Fruit fly (Drosophila melanogaster) whole organism, embryonic: ENCODE measurements around the gene aos.

Experiments used
- Blimp-1 ChIP-seq: fragments of 200-800 bp; sonication (Bioruptor generic); optimal IDR thresholded peaks from 3 replicates; lab custom pipeline; 2018; ENCODE audit warnings: missing biosample characterization, missing genetic modification characterization, mild to moderate bottlenecking, moderate library complexity, missing genetic modification reagents
- CG11398 ChIP-seq: fragments of 200-800 bp; sonication (Bioruptor generic); optimal IDR thresholded peaks from 2 replicates; lab custom pipeline; 2016; ENCODE audit warnings: missing biosample characterization, missing genetic modification characterization
- CG11504 ChIP-seq: fragments of 200-800 bp; sonication (Bioruptor generic); optimal IDR thresholded peaks from 3 replicates; lab custom pipeline; 2019; ENCODE audit warnings: missing biosample characterization, mild to moderate bottlenecking, missing genetic modification characterization, moderate library complexity
- CG12391 ChIP-seq: fragments of 200-800 bp; sonication (Bioruptor generic); optimal IDR thresholded peaks from 3 replicates; lab custom pipeline; 2018; ENCODE audit warnings: missing biosample characterization, mild to moderate bottlenecking, missing genetic modification characterization, moderate library complexity
- CG15601 ChIP-seq: fragments of 200-800 bp; sonication (Bioruptor generic); optimal IDR thresholded peaks from 3 replicates; lab custom pipeline; 2019; ENCODE audit warnings: missing biosample characterization, mild to moderate bottlenecking, missing genetic modification characterization, moderate library complexity
- CG4707 ChIP-seq: fragments of 200-800 bp; sonication (Bioruptor generic); optimal IDR thresholded peaks from 2 replicates; lab custom pipeline; 2018; ENCODE audit warnings: missing biosample characterization, mild to moderate bottlenecking, missing genetic modification characterization, moderate library complexity
- CG5180 ChIP-seq: fragments of 200-800 bp; sonication (Bioruptor generic); optimal IDR thresholded peaks from 3 replicates; lab custom pipeline; 2017; ENCODE audit warnings: missing biosample characterization, missing genetic modification characterization, mild to moderate bottlenecking, moderate library complexity, missing genetic modification reagents
- MTF-1 ChIP-seq: fragments of 200-800 bp; sonication (Bioruptor generic); optimal IDR thresholded peaks from 2 replicates; lab custom pipeline; 2018; ENCODE audit warnings: missing biosample characterization, mild to moderate bottlenecking, missing genetic modification characterization, borderline replicate concordance
- Max ChIP-seq: fragments of 200-800 bp; sonication (Bioruptor generic); optimal IDR thresholded peaks from 2 replicates; lab custom pipeline; 2016; ENCODE audit warnings: missing biosample characterization, mild to moderate bottlenecking, missing genetic modification characterization
- Vsx1 ChIP-seq: fragments of 200-800 bp; sonication (Bioruptor generic); optimal IDR thresholded peaks from 2 replicates; lab custom pipeline; 2017; ENCODE audit warnings: missing biosample characterization, mild to moderate bottlenecking, missing genetic modification characterization, missing genetic modification reagents
- croc ChIP-seq: fragments of 200-800 bp; sonication (Bioruptor generic); conservative IDR thresholded peaks from 3 replicates; pipeline ENCODE4 v1.3.6; 2022; ENCODE audit warnings: missing biosample characterization, missing genetic modification characterization
- gsb-n ChIP-seq: fragments of 200-800 bp; sonication (Bioruptor generic); optimal IDR thresholded peaks from 3 replicates; lab custom pipeline; 2018; ENCODE audit warnings: missing biosample characterization, mild to moderate bottlenecking, missing genetic modification characterization
- hkb ChIP-seq, 2 experiments: fragments of 200-800 bp in 1 of 2; fragments of >200 bp in 1 of 2; sonication (Bioruptor generic) in 1 of 2; IDR thresholded peaks in 1 of 2; optimal IDR thresholded peaks in 1 of 2; 2 replicates each; pipeline versions ENCODE4 v1.3.6 to Lab custom; 2017 to 2022; ENCODE audit warnings: missing biosample characterization in 1 of 2, missing genetic modification characterization in 1 of 2
- insv ChIP-seq, 2 experiments: fragments of 200-800 bp; sonication (Bioruptor generic); optimal IDR thresholded peaks; 3 replicates each; lab custom pipeline; 2016 to 2018; ENCODE audit warnings: missing biosample characterization in 2 of 2, missing genetic modification characterization in 2 of 2
- jumu ChIP-seq: fragments of 200-800 bp; sonication (Bioruptor generic); optimal IDR thresholded peaks from 3 replicates; lab custom pipeline; 2016; ENCODE audit warnings: missing biosample characterization, missing genetic modification characterization
- nau ChIP-seq: fragments of 200-800 bp; sonication (Bioruptor generic); optimal IDR thresholded peaks from 3 replicates; lab custom pipeline; 2017; ENCODE audit warnings: missing biosample characterization, mild to moderate bottlenecking, missing genetic modification characterization, missing genetic modification reagents
- pzg ChIP-seq: fragments of 200-800 bp; sonication (Bioruptor generic); optimal IDR thresholded peaks from 3 replicates; lab custom pipeline; 2018; ENCODE audit warnings: missing biosample characterization, mild to moderate bottlenecking, missing genetic modification characterization, moderate library complexity
- sc ChIP-seq, 3 experiments: fragments of >200 bp in 2 of 3; fragments of 200-800 bp in 1 of 3; sonication (Bioruptor generic) in 1 of 3; optimal IDR thresholded peaks; 2 replicates in 2 of 3; 3 replicates in 1 of 3; lab custom pipeline; 2017; ENCODE audit warnings: mild to moderate bottlenecking in 1 of 3, missing biosample characterization in 1 of 3, missing genetic modification characterization in 1 of 3, missing genetic modification reagents in 1 of 3
- wek ChIP-seq: fragments of 200-800 bp; sonication (Bioruptor generic); optimal IDR thresholded peaks from 3 replicates; lab custom pipeline; 2018; ENCODE audit warnings: missing biosample characterization, mild to moderate bottlenecking, missing genetic modification characterization, moderate library complexity

The aos gene

DNA sequence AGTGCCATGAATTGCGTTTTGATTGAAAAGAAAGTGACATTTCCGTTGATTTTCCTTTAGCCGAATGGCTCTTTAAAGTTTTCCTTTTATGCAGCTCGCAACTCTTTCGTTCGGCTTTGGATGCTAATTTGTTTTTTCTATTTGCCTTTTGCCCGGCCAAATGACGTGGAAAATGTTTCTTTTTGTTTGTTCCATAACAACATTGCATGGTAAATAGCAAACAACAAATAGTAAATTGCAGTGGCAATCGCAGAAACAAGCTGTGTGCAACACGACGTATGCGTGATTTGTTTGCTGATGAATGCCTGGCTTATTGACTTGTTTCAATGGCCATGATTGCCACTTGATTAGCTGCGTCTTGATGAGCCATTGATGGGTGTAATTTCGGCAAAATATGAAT is 54.0 kb downstream of the aos start (continued):
- TF ChIP-seq pzg (GFP tag; lab: Kevin White, UChicago) (no peak), jumu (GFP tag; lab: Kevin White, UChicago) (no peak), CG11504 (tag; lab: Kevin White, UChicago) (peak; percentile 44), sc (optimal IDR thresholded peaks at IDR 0.05; lab: Kevin White, UChicago) (no peak), sc (GFP tag; optimal IDR thresholded peaks at IDR 0.05; lab: Kevin White, UChicago) (peak; percentile 13), CG15601 (peak; percentile 18), CG5180 (peak; percentile 56), CG4707 (GFP tag; lab: Kevin White, UChicago) (peak; percentile 68), hkb (optimal IDR thresholded peaks at IDR 0.05; lab: Kevin White, UChicago) (no peak), hkb (GFP tag; IDR thresholded peaks at IDR 0.05; lab: Robert Waterston, UW) (0 out of 2 replicates have a peak, but pooled peaks have one; percentile 10), gsb-n (tag; lab: Kevin White, UChicago) (peak; percentile 24), CG11398 (GFP tag; lab: Kevin White, UChicago) (no peak), insv (GFP tag; optimal IDR thresholded peaks at IDR 0.05; lab: Kevin White, UChicago) (no peak), wek (GFP tag; lab: Kevin White, UChicago) (peak; percentile 45), croc (no peak), Max (no peak), Vsx1 (GFP tag; lab: Kevin White, UChicago) (peak; percentile 15), MTF-1 (GFP tag; lab: Kevin White, UChicago) (peak; percentile 19), CG12391 (tag; lab: Kevin White, UChicago) (no peak), nau (GFP tag; lab: Kevin White, UChicago) (peak; percentile 65), Blimp-1 (GFP tag; lab: Kevin White, UChicago) (peak; percentile 53)
